Worm (Caenorhabditis elegans) whole organism, L2 larva: Measurements from ENCODE around the gene F54H12.4.
"Not testable (repeated sequence)": the region's sequence is repeated elsewhere in the genome, so short reads cannot be mapped to it uniquely, and the experiment has no call there.

ENCODE experiments used
- F13H6.1 ChIP-seq: sonication (generic microtip); optimal IDR thresholded peaks from 2 replicates; lab custom pipeline; 2016; ENCODE audit warnings: missing genetic modification characterization, missing compliant biosample characterization
- aly-2 ChIP-seq: fragments of 150-350 bp; optimal IDR thresholded peaks from 2 replicates; lab custom pipeline; 2014; ENCODE audit warnings: missing biosample characterization, missing genetic modification characterization
- ceh-16 ChIP-seq: fragments of 150-350 bp; optimal IDR thresholded peaks from 2 replicates; lab custom pipeline; 2014; ENCODE audit warnings: missing biosample characterization, missing genetic modification characterization
- dmd-4 ChIP-seq: sonication (generic microtip); optimal IDR thresholded peaks from 2 replicates; lab custom pipeline; 2017; ENCODE audit warnings: missing biosample characterization, missing genetic modification characterization
- elt-3 ChIP-seq: sonication (generic microtip); optimal IDR thresholded peaks from 2 replicates; lab custom pipeline; 2017; ENCODE audit warnings: missing biosample characterization, missing genetic modification characterization
- fos-1 ChIP-seq: fragments of 150-350 bp; optimal IDR thresholded peaks from 2 replicates; lab custom pipeline; 2014; ENCODE audit warnings: missing biosample characterization, missing genetic modification characterization
- lin-39 ChIP-seq: fragments of 150-350 bp; optimal IDR thresholded peaks from 2 replicates; lab custom pipeline; 2014; ENCODE audit warnings: missing biosample characterization, missing genetic modification reagents, missing genetic modification characterization
- mbf-1 ChIP-seq: sonication (generic microtip); optimal IDR thresholded peaks from 2 replicates; lab custom pipeline; 2017; ENCODE audit warnings: missing biosample characterization, missing genetic modification characterization
- mdl-1 ChIP-seq, 2 experiments: fragments of 150-350 bp in 1 of 2; sonication (generic microtip) in 1 of 2; optimal IDR thresholded peaks; 2 replicates each; lab custom pipeline; 2017; ENCODE audit warnings: missing biosample characterization in 2 of 2, missing genetic modification characterization in 2 of 2
- nhr-25 ChIP-seq: fragments of 150-350 bp; sonication (generic microtip); optimal IDR thresholded peaks from 3 replicates; lab custom pipeline; 2014; ENCODE audit warnings: missing biosample characterization, missing genetic modification characterization
- skn-1 ChIP-seq: sonication (generic microtip); optimal IDR thresholded peaks from 2 replicates; lab custom pipeline; 2017; ENCODE audit warnings: missing biosample characterization, missing genetic modification characterization
- unc-62 ChIP-seq: fragments of 150-350 bp; optimal IDR thresholded peaks from 2 replicates; lab custom pipeline; 2014; ENCODE audit warnings: missing biosample characterization, missing genetic modification reagents, missing genetic modification characterization

ce11 chrIII:7962641-7963040, at the start of gene F54H12.4:
- not testable (repeated sequence) for TF ChIP-seq unc-62 (GFP tag; lab: Kevin White, UChicago); skn-1 (tag; lab: Kevin White, UChicago); mdl-1 (tag; optimal IDR thresholded peaks at IDR 0.05; lab: Kevin White, UChicago); F13H6.1 (tag; lab: Kevin White, UChicago); dmd-4; elt-3; lin-39 (tag; lab: Kevin White, UChicago); aly-2 (tag; lab: Kevin White, UChicago); nhr-25; mbf-1 (tag; lab: Kevin White, UChicago); fos-1; ceh-16
